Fruit fly (Drosophila melanogaster) whole organism, prepupa: ENCODE results near the gene CG9588.

Experiments used
- CG10631 ChIP-seq: fragments of 200-800 bp; sonication (Bioruptor generic); optimal IDR thresholded peaks from 2 replicates; lab custom pipeline; 2016; ENCODE audit warnings: missing biosample characterization, missing genetic modification characterization
- CG10669 ChIP-seq: fragments of 200-800 bp; sonication (Bioruptor generic); optimal IDR thresholded peaks from 3 replicates; lab custom pipeline; 2018; ENCODE audit warnings: missing biosample characterization, mild to moderate bottlenecking, missing genetic modification characterization, moderate library complexity
- CG11294 ChIP-seq: fragments of 200-800 bp; sonication (Bioruptor generic); IDR thresholded peaks from 2 replicates; pipeline ENCODE4 v1.3.6; 2022; ENCODE audit warnings: missing biosample characterization, missing genetic modification characterization
- CG11762 ChIP-seq: fragments of 200-800 bp; sonication (Bioruptor generic); optimal IDR thresholded peaks from 3 replicates; lab custom pipeline; 2016; ENCODE audit warnings: missing biosample characterization, missing genetic modification characterization; ENCODE audit not compliant: insufficient read depth
- CG11902 ChIP-seq: fragments of 200-800 bp; sonication (Bioruptor generic); optimal IDR thresholded peaks from 3 replicates; lab custom pipeline; 2016; ENCODE audit warnings: missing biosample characterization, missing genetic modification characterization
- CG15336 ChIP-seq: fragments of 200-800 bp; sonication (Bioruptor generic); IDR thresholded peaks from 2 replicates; pipeline ENCODE4 v1.3.6; 2022; ENCODE audit warnings: missing biosample characterization, missing genetic modification characterization
- CG1621 ChIP-seq: fragments of 200-800 bp; sonication (Bioruptor generic); optimal IDR thresholded peaks from 3 replicates; lab custom pipeline; 2018; ENCODE audit warnings: missing biosample characterization, mild to moderate bottlenecking, missing genetic modification characterization
- CG3032 ChIP-seq: fragments of 200-800 bp; optimal IDR thresholded peaks from 2 replicates; lab custom pipeline; 2019; ENCODE audit warnings: missing biosample characterization, mild to moderate bottlenecking, missing genetic modification characterization, moderate library complexity
- CG31627 ChIP-seq: fragments of 200-800 bp; sonication (Bioruptor generic); optimal IDR thresholded peaks from 3 replicates; lab custom pipeline; 2016; ENCODE audit warnings: missing biosample characterization, missing genetic modification characterization
- CG32006 ChIP-seq: fragments of 200-800 bp; sonication (Bioruptor generic); optimal IDR thresholded peaks from 3 replicates; lab custom pipeline; 2017; ENCODE audit warnings: missing biosample characterization, mild to moderate bottlenecking, missing genetic modification characterization
- CG3919 ChIP-seq: fragments of 200-800 bp; sonication (Bioruptor generic); optimal IDR thresholded peaks from 3 replicates; lab custom pipeline; 2016; ENCODE audit warnings: missing biosample characterization, missing genetic modification characterization
- CG4318 ChIP-seq: fragments of 200-800 bp; sonication (Bioruptor generic); optimal IDR thresholded peaks from 3 replicates; lab custom pipeline; 2017; ENCODE audit warnings: missing biosample characterization, mild to moderate bottlenecking, missing genetic modification characterization
- CG6276 ChIP-seq: fragments of 200-800 bp; sonication (Bioruptor generic); optimal IDR thresholded peaks from 2 replicates; lab custom pipeline; 2017; ENCODE audit warnings: missing biosample characterization, mild to moderate bottlenecking, missing genetic modification characterization
- CG6808 ChIP-seq: fragments of 200-800 bp; sonication (Bioruptor generic); optimal IDR thresholded peaks from 3 replicates; lab custom pipeline; 2017; ENCODE audit warnings: missing biosample characterization, missing genetic modification characterization, mild to moderate bottlenecking, moderate library complexity, missing genetic modification reagents
- CG6854 ChIP-seq: fragments of 200-800 bp; sonication (Bioruptor generic); optimal IDR thresholded peaks from 2 replicates; lab custom pipeline; 2017; ENCODE audit warnings: missing biosample characterization, mild to moderate bottlenecking, missing genetic modification characterization
- CG8119 ChIP-seq: fragments of 200-800 bp; sonication (Bioruptor generic); IDR thresholded peaks from 3 replicates; pipeline ENCODE4 v1.3.6; 2022; ENCODE audit warnings: missing biosample characterization, missing genetic modification characterization
- CG8319 ChIP-seq: fragments of 200-800 bp; sonication (Bioruptor generic); optimal IDR thresholded peaks from 3 replicates; lab custom pipeline; 2016; ENCODE audit warnings: missing biosample characterization, missing genetic modification characterization
- CG8632 ChIP-seq: fragments of 200-800 bp; sonication (Bioruptor generic); optimal IDR thresholded peaks from 3 replicates; lab custom pipeline; 2016; ENCODE audit warnings: missing biosample characterization, missing genetic modification characterization
- CG9139 ChIP-seq: fragments of 200-800 bp; sonication (Bioruptor generic); optimal IDR thresholded peaks from 3 replicates; lab custom pipeline; 2017; ENCODE audit warnings: missing biosample characterization, mild to moderate bottlenecking, missing genetic modification characterization
- Eip75B ChIP-seq: fragments of 200-800 bp; sonication (Bioruptor generic); optimal IDR thresholded peaks from 3 replicates; lab custom pipeline; 2016; ENCODE audit warnings: missing biosample characterization, missing genetic modification characterization
- Eip78C ChIP-seq: fragments of 200-800 bp; sonication (Bioruptor generic); peaks from one replicate; lab custom pipeline; 2016; ENCODE audit warnings: missing biosample characterization, missing genetic modification characterization
- Eip93F ChIP-seq: fragments of 200-800 bp; sonication (Bioruptor generic); optimal IDR thresholded peaks from 2 replicates; lab custom pipeline; 2016; ENCODE audit warnings: missing biosample characterization, mild to moderate bottlenecking, missing genetic modification characterization
- Ets21C ChIP-seq: fragments of 200-800 bp; sonication (Bioruptor generic); optimal IDR thresholded peaks from 3 replicates; lab custom pipeline; 2016; ENCODE audit warnings: missing biosample characterization, missing genetic modification characterization
- Ets96B ChIP-seq: fragments of 200-800 bp; optimal IDR thresholded peaks from 2 replicates; lab custom pipeline; 2019; ENCODE audit warnings: missing biosample characterization, mild to moderate bottlenecking, missing genetic modification characterization, moderate library complexity
- Hr38 ChIP-seq: sonication (Bioruptor generic); optimal IDR thresholded peaks from 2 replicates; lab custom pipeline; 2016; ENCODE audit warnings: missing biosample characterization, missing genetic modification characterization
- Hr39 ChIP-seq: fragments of 200-800 bp; sonication (Bioruptor generic); optimal IDR thresholded peaks from 2 replicates; lab custom pipeline; 2016; ENCODE audit warnings: missing biosample characterization, missing genetic modification characterization
- Hr4 ChIP-seq: fragments of 200-800 bp; sonication (Bioruptor generic); optimal IDR thresholded peaks from 3 replicates; lab custom pipeline; 2016; ENCODE audit warnings: missing biosample characterization, missing genetic modification characterization
- Lpt ChIP-seq: fragments of 200-800 bp; sonication (Bioruptor generic); optimal IDR thresholded peaks from 3 replicates; lab custom pipeline; 2016; ENCODE audit warnings: missing biosample characterization, missing genetic modification characterization
- Met ChIP-seq: fragments of 200-800 bp; sonication (Bioruptor generic); optimal IDR thresholded peaks from 3 replicates; lab custom pipeline; 2016; ENCODE audit warnings: missing biosample characterization, missing genetic modification characterization
- OdsH ChIP-seq: fragments of 200-800 bp; sonication (Bioruptor generic); optimal IDR thresholded peaks from 3 replicates; lab custom pipeline; 2016; ENCODE audit warnings: missing biosample characterization, missing genetic modification characterization
- Smox ChIP-seq: fragments of 200-800 bp; sonication (Bioruptor generic); optimal IDR thresholded peaks from 3 replicates; lab custom pipeline; 2016; ENCODE audit warnings: missing biosample characterization, missing genetic modification characterization
- Sox102F ChIP-seq: fragments of 200-800 bp; sonication (Bioruptor generic); optimal IDR thresholded peaks from 2 replicates; lab custom pipeline; 2016; ENCODE audit warnings: missing biosample characterization, mild to moderate bottlenecking, missing genetic modification characterization
- Sox14 ChIP-seq: fragments of 200-800 bp; sonication (Bioruptor generic); optimal IDR thresholded peaks from 3 replicates; lab custom pipeline; 2016; ENCODE audit warnings: missing biosample characterization, missing genetic modification characterization
- Sox15 ChIP-seq: fragments of 200-800 bp; sonication (Bioruptor generic); optimal IDR thresholded peaks from 3 replicates; lab custom pipeline; 2016; ENCODE audit warnings: missing biosample characterization, missing genetic modification characterization
- achi ChIP-seq: fragments of 200-800 bp; sonication (Bioruptor generic); optimal IDR thresholded peaks from 3 replicates; lab custom pipeline; 2016; ENCODE audit warnings: missing biosample characterization, missing genetic modification characterization
- acj6 ChIP-seq: fragments of 200-800 bp; sonication (Bioruptor generic); optimal IDR thresholded peaks from 3 replicates; lab custom pipeline; 2016; ENCODE audit warnings: missing biosample characterization, missing genetic modification characterization
- cyc ChIP-seq: fragments of 200-800 bp; sonication (Bioruptor generic); optimal IDR thresholded peaks from 3 replicates; lab custom pipeline; 2016; ENCODE audit warnings: missing biosample characterization, missing genetic modification characterization
- dac ChIP-seq: fragments of 200-800 bp; sonication (Bioruptor generic); optimal IDR thresholded peaks from 2 replicates; lab custom pipeline; 2017; ENCODE audit warnings: missing biosample characterization, mild to moderate bottlenecking, missing genetic modification characterization
- dsx ChIP-seq: fragments of 200-800 bp; optimal IDR thresholded peaks from 3 replicates; lab custom pipeline; 2019; ENCODE audit warnings: missing biosample characterization, mild to moderate bottlenecking, missing genetic modification characterization, moderate library complexity; ENCODE audit not compliant: poor library complexity, severe bottlenecking
- eg ChIP-seq: fragments of 200-800 bp; sonication (Bioruptor generic); IDR thresholded peaks from 3 replicates; pipeline ENCODE4 v1.3.6; 2022; ENCODE audit warnings: missing biosample characterization, missing genetic modification characterization
- esn ChIP-seq: fragments of 200-800 bp; sonication (Bioruptor generic); optimal IDR thresholded peaks from 2 replicates; lab custom pipeline; 2016; ENCODE audit warnings: missing biosample characterization, mild to moderate bottlenecking, missing genetic modification characterization, moderate library complexity
- fd59A ChIP-seq: fragments of 200-800 bp; sonication (Bioruptor generic); optimal IDR thresholded peaks from 2 replicates; lab custom pipeline; 2017; ENCODE audit warnings: missing biosample characterization, mild to moderate bottlenecking, missing genetic modification characterization, missing genetic modification reagents
- fd85E ChIP-seq: fragments of 200-800 bp; sonication (Bioruptor generic); optimal IDR thresholded peaks from 3 replicates; lab custom pipeline; 2016; ENCODE audit warnings: missing biosample characterization, missing genetic modification characterization
- fkh ChIP-seq: fragments of 200-800 bp; sonication (Bioruptor generic); optimal IDR thresholded peaks from 3 replicates; lab custom pipeline; 2017; ENCODE audit warnings: missing biosample characterization, mild to moderate bottlenecking, missing genetic modification characterization, moderate library complexity
- lz ChIP-seq: fragments of 200-800 bp; sonication (Bioruptor generic); optimal IDR thresholded peaks from 3 replicates; lab custom pipeline; 2016; ENCODE audit warnings: missing biosample characterization, missing genetic modification characterization
- pdm3 ChIP-seq: fragments of 200-800 bp; sonication (Bioruptor generic); optimal IDR thresholded peaks from 3 replicates; lab custom pipeline; 2016; ENCODE audit warnings: missing biosample characterization, missing genetic modification characterization
- salr ChIP-seq, 2 experiments: fragments of 200-800 bp; sonication (Bioruptor generic); optimal IDR thresholded peaks; 3 replicates each; lab custom pipeline; 2016 to 2018; ENCODE audit warnings: missing biosample characterization in 2 of 2, missing genetic modification characterization in 2 of 2, mild to moderate bottlenecking in 1 of 2
- spab ChIP-seq: fragments of 200-800 bp; sonication (Bioruptor generic); optimal IDR thresholded peaks from 2 replicates; lab custom pipeline; 2017; ENCODE audit warnings: missing biosample characterization, mild to moderate bottlenecking, missing genetic modification characterization, missing genetic modification reagents
- topi ChIP-seq: fragments of 200-800 bp; sonication (Bioruptor generic); optimal IDR thresholded peaks from 3 replicates; lab custom pipeline; 2016; ENCODE audit warnings: missing biosample characterization, missing genetic modification characterization
- vri ChIP-seq: fragments of 200-800 bp; sonication (Bioruptor generic); optimal IDR thresholded peaks from 3 replicates; lab custom pipeline; 2016; ENCODE audit warnings: missing biosample characterization, mild to moderate bottlenecking, missing genetic modification characterization

Gene CG9588

DNA sequence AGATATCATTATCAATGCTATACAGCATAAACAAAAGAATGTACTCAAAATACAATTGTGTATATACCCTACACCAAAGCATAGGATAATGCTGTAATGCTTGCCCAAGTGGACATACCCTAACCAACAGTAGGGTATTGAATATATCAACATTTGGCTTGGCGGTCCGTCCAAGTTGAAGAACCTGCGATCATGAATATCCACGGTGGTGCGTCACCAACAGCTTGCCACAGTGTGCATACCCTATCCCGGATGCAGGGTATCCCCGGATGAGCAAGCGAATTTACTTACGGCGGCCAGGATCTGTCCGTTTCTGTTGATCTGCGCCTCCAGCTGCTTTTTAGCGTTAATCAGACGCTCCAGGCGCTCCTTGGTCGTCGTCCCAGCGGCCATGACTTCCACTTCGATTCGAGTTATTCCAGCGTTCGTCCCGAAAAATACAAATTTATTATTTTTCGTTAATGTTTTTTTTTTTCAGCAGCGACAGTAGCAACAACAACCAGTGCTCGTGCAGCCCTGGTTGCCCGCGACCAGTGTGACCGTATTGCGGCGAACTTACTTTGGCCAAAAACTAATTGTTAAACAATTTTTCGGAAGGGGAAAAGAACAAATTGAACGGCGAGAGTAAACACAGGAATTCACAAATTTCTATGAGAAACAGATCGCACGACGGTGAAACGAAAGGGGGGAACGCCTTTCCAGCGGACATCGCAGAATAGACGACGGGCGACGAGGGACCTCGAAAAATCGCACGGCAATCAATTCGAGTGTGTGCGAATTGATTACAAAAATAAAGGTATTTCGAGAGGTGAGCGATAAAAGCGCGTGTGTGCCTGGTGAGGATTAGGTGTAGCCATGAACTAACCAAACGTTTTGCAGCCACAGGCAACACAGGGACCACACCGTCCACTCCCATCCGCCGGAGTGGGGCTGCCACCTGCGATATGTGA lies at the start of gene CG9588, which contains the start of gene Lkb1:
Gene CG9588 (minus strand): TSS at position 545 of the 950 bp plus-strand sequence.
Gene Lkb1 (plus strand): TSS at position 413 of the 950 bp plus-strand sequence.
- TF ChIP-seq Lpt (peak; percentile 30), CG3032 (tag; lab: Kevin White, UChicago) (peak; percentile 59), Hr39 (GFP tag; lab: Kevin White, UChicago) (peak; percentile 85), Hr4 (GFP tag; lab: Kevin White, UChicago) (peak; percentile 88), esn (GFP tag; lab: Kevin White, UChicago) (peak; percentile 83), CG10669 (peak; percentile 73), CG8632 (GFP tag; lab: Kevin White, UChicago) (peak; percentile 61), eg (GFP tag; lab: Robert Waterston, UW) (peak; percentile 92), CG6808 (GFP tag; lab: Kevin White, UChicago) (peak; percentile 41), CG11762 (GFP tag; lab: Kevin White, UChicago) (peak; percentile 19), CG8319 (peak; percentile 68), CG4318 (GFP tag; lab: Kevin White, UChicago) (no peak), CG32006 (peak; percentile 81), CG6854 (peak; percentile 6), fd59A (peak; percentile 55), dac (GFP tag; lab: Kevin White, UChicago) (peak; percentile 63), cyc (GFP tag; lab: Kevin White, UChicago) (peak; percentile 77), Sox14 (GFP tag; lab: Kevin White, UChicago) (peak; percentile 78), dsx (GFP tag; lab: Kevin White, UChicago) (no peak), Ets96B (peak; percentile 40), pdm3 (GFP tag; lab: Kevin White, UChicago) (peak; percentile 79), Smox (GFP tag; lab: Kevin White, UChicago) (no peak), fkh (GFP tag; lab: Kevin White, UChicago) (no peak), Eip93F (GFP tag; lab: Kevin White, UChicago) (no peak), Sox102F (GFP tag; lab: Kevin White, UChicago) (peak; percentile 71), salr (GFP tag; optimal IDR thresholded peaks at IDR 0.05; lab: Kevin White, UChicago) (peak in 1 of 2 experiments; percentile 39), CG10631 (GFP tag; lab: Kevin White, UChicago) (no peak), CG15336 (GFP tag; lab: Robert Waterston, UW) (peak; percentile 77), OdsH (GFP tag; lab: Kevin White, UChicago) (no peak), CG11902 (GFP tag; lab: Kevin White, UChicago) (peak; percentile 62), fd85E (GFP tag; lab: Kevin White, UChicago) (no peak), Met (GFP tag; lab: Kevin White, UChicago) (no peak), Hr38 (GFP tag; lab: Kevin White, UChicago) (no peak), CG8119 (GFP tag; lab: Robert Waterston, UW) (peak; percentile 75), vri (GFP tag; lab: Kevin White, UChicago) (no peak), achi (GFP tag; lab: Kevin White, UChicago) (peak; percentile 74), lz (peak; percentile 79), CG6276 (peak; percentile 10), topi (GFP tag; lab: Kevin White, UChicago) (peak; percentile 78), CG11294 (GFP tag; lab: Robert Waterston, UW) (peak; percentile 79), acj6 (peak; percentile 69), Ets21C (GFP tag; lab: Kevin White, UChicago) (peak; percentile 63), CG3919 (peak; percentile 82), CG1621 (tag; lab: Kevin White, UChicago) (peak; percentile 85), spab (GFP tag; lab: Kevin White, UChicago) (peak; percentile 60), CG9139 (GFP tag; lab: Kevin White, UChicago) (no peak), Eip78C (GFP tag; lab: Kevin White, UChicago) (peak; percentile 88), CG31627 (peak; percentile 85), Eip75B (peak; percentile 81), Sox15 (peak; percentile 62)
